Worm (Caenorhabditis elegans) whole organism, early embryonic: ENCODE results near the gene W03A5.1.

ENCODE experiments used
- B0310.2 ChIP-seq: sonication (generic microtip); optimal IDR thresholded peaks from 2 replicates; lab custom pipeline; 2016; ENCODE audit warnings: mild to moderate bottlenecking, missing genetic modification characterization, missing compliant biosample characterization
- F13C5.2 ChIP-seq: sonication (generic microtip); optimal IDR thresholded peaks from 2 replicates; lab custom pipeline; 2017; ENCODE audit warnings: mild to moderate bottlenecking, missing genetic modification characterization, inconsistent platforms, missing compliant biosample characterization
- aly-1 ChIP-seq: sonication (generic microtip); optimal IDR thresholded peaks from 2 replicates; lab custom pipeline; 2016; ENCODE audit warnings: missing genetic modification characterization, missing compliant biosample characterization
- ama-1 ChIP-seq: fragments of 150-350 bp; optimal IDR thresholded peaks from 2 replicates; lab custom pipeline; 2014
- ceh-13 ChIP-seq: fragments of 200-800 bp; sonication (Bioruptor generic); optimal IDR thresholded peaks from 2 replicates; lab custom pipeline; 2018; ENCODE audit warnings: mild to moderate bottlenecking, missing genetic modification characterization, missing compliant biosample characterization
- ceh-36 ChIP-seq: sonication (generic microtip); optimal IDR thresholded peaks from 2 replicates; lab custom pipeline; 2016; ENCODE audit warnings: missing genetic modification characterization, inconsistent platforms, missing compliant biosample characterization
- ets-7 ChIP-seq: sonication (generic microtip); optimal IDR thresholded peaks from 2 replicates; lab custom pipeline; 2016; ENCODE audit warnings: missing genotype, missing genetic modification characterization, missing compliant biosample characterization
- flt-1 ChIP-seq: fragments of 200-800 bp; sonication (Bioruptor generic); IDR thresholded peaks from 2 replicates; pipeline ENCODE4 v1.3.6; 2022; ENCODE audit warnings: missing genetic modification characterization, missing compliant biosample characterization
- hmbx-1 ChIP-seq: sonication (generic microtip); optimal IDR thresholded peaks from 2 replicates; lab custom pipeline; 2016; ENCODE audit warnings: mild to moderate bottlenecking, missing genetic modification characterization, missing compliant biosample characterization
- hmg-4 ChIP-seq: fragments of 200-800 bp; sonication (Bioruptor generic); optimal IDR thresholded peaks from 2 replicates; lab custom pipeline; 2018; ENCODE audit warnings: mild to moderate bottlenecking, missing genetic modification characterization, missing compliant biosample characterization
- hnd-1 ChIP-seq: sonication (generic microtip); optimal IDR thresholded peaks from 2 replicates; lab custom pipeline; 2016; ENCODE audit warnings: missing genetic modification characterization, missing compliant biosample characterization
- pes-1 ChIP-seq: fragments of 200-800 bp; sonication (Bioruptor generic); IDR thresholded peaks from 2 replicates; pipeline ENCODE4 v1.3.6; 2022; ENCODE audit warnings: missing genetic modification reagents, missing genetic modification characterization, missing compliant biosample characterization
- scrt-1 ChIP-seq: fragments of 200-800 bp; sonication (Bioruptor generic); IDR thresholded peaks from 2 replicates; pipeline ENCODE4 v1.3.6; 2022; ENCODE audit warnings: missing genetic modification characterization, missing compliant biosample characterization
- sea-1 ChIP-seq: fragments of 200-800 bp; sonication (Bioruptor generic); conservative IDR thresholded peaks from 2 replicates; pipeline ENCODE4 v1.3.6; 2022; ENCODE audit warnings: missing genetic modification characterization, missing compliant biosample characterization
- tbx-11 ChIP-seq: fragments of 200-800 bp; sonication (Bioruptor generic); IDR thresholded peaks from 2 replicates; pipeline ENCODE4 v1.3.6; 2022; ENCODE audit warnings: missing genetic modification characterization, missing compliant biosample characterization
- tbx-37 ChIP-seq: fragments of 200-800 bp; sonication (Bioruptor generic); conservative IDR thresholded peaks from 2 replicates; pipeline ENCODE4 v1.3.6; 2022; ENCODE audit warnings: missing genetic modification reagents, missing genetic modification characterization, missing compliant biosample characterization
- tra-4 ChIP-seq: sonication (generic microtip); optimal IDR thresholded peaks from 2 replicates; lab custom pipeline; 2017; ENCODE audit warnings: missing genetic modification characterization, missing compliant biosample characterization

W03A5.1 gene

DNA sequence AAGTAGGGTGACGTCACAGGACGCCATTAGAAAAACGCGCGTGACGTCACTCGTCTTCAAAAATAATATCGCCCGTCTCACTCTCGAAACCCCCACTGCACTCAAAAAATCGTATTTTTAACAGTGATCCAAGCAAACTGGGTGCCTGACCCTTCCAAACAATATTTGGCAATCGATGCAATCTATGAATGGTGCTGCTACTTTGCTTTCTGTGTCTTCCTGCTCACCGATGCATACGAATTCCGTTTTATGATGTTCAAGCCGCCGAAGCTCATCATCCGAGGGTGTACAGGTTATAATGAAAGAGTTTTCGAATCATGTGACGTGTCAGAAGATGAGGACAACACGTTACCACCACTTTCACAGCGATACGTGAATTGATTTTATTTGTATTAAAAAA, at the start of gene W03A5.1:
Gene W03A5.1, plus strand, starts transcription at position 301 of the 400 bp plus-strand sequence.
- no peak for TF ChIP-seq tbx-37 (GFP tag; lab: Robert Waterston, UW)
- TF ChIP-seq hmg-4 (GFP tag; lab: Kevin White, UChicago), result no peak
- no peak for TF ChIP-seq ama-1 (lab: Kevin White, UChicago)

DNA sequence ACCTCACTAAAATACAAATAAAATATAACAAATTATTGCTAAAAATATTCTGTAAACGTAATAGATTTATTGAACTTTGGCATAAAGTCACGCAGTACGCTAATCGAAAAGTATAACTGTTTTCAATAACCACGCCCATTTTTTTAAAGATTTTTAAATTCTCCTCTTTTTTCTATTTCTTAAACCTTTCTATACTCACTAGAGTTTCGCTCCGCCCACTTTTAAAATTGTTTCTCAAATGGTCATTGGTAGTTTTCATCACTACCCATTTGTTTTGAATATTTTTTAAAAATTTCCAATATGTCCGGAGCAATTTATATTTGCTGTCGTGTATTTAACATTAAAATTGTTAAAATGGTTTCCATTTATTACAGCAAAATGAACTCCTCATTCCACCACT, 45.8 kb upstream of the W03A5.1 start, which contains the start of gene Y32H12A.1:
Gene Y32H12A.1, plus strand, starts transcription at position 301 of the 400 bp plus-strand sequence.
- no peak for TF ChIP-seq flt-1 (GFP tag; lab: Robert Waterston, UW)
- TF ChIP-seq tbx-11, result no peak
- TF ChIP-seq ceh-36 (tag; lab: Kevin White, UChicago), result no peak
- TF ChIP-seq B0310.2 (tag; lab: Kevin White, UChicago), result no peak
- TF ChIP-seq scrt-1 (GFP tag; lab: Robert Waterston, UW), result no peak
- no peak for TF ChIP-seq sea-1 (GFP tag; lab: Robert Waterston, UW)
- no peak for TF ChIP-seq ets-7 (tag; lab: Kevin White, UChicago)
- no peak for TF ChIP-seq tra-4 (tag; lab: Kevin White, UChicago)
- TF ChIP-seq ceh-13 (GFP tag; lab: Kevin White, UChicago), result no peak
- no peak for TF ChIP-seq hmg-4 (GFP tag; lab: Kevin White, UChicago)
- no peak for TF ChIP-seq F13C5.2 (tag; lab: Kevin White, UChicago)
- no peak for TF ChIP-seq aly-1 (tag; lab: Kevin White, UChicago)

DNA sequence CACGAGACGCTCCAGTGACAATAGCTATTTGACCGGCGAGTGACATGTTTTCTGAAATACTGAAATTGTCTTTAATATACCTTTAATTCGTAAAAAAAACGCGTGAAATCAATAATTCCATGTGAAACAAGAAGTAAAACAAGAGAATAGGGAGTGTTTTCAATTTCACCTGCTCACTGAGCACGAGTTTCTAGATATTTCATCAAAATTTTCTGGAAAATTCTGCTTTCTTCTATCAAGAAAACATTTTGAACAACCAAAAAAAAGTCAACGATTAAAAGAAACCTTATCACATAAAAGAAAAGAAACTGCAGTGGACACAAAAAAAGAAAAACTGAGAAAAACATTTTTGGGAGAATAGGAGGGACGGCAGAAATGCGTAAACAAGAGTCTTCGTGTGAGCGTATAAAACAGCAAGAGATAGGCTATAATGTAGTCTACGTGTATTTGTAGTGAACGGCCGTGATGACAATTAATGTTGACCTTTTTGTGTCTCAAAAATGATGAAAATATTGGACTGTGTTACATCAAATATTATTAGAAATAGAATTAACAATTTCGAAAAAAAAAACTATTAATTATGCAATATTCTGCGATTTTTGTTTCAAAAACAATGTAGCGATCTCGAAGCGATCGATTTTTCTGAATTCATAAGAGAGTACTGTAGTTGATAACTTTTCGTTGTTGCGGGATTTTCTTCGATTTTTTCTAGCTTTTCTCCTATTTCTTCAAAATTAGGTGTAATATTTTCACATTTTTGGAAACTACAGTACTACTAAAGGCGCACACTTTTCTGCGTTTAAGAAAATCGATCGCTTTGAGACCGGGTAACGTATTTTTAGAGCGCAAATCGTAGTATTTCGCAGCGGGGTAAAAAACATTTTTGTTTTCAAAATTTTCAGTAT, 39.4 kb upstream of the W03A5.1 start, which contains the start of gene dhs-9:
Gene dhs-9, minus strand, starts transcription at position 51 of the 905 bp plus-strand sequence.
- TF ChIP-seq tbx-37 (GFP tag; lab: Robert Waterston, UW) (no peak), ets-7 (tag; lab: Kevin White, UChicago) (no peak), sea-1 (GFP tag; lab: Robert Waterston, UW) (no peak), tra-4 (tag; lab: Kevin White, UChicago) (no peak)

DNA sequence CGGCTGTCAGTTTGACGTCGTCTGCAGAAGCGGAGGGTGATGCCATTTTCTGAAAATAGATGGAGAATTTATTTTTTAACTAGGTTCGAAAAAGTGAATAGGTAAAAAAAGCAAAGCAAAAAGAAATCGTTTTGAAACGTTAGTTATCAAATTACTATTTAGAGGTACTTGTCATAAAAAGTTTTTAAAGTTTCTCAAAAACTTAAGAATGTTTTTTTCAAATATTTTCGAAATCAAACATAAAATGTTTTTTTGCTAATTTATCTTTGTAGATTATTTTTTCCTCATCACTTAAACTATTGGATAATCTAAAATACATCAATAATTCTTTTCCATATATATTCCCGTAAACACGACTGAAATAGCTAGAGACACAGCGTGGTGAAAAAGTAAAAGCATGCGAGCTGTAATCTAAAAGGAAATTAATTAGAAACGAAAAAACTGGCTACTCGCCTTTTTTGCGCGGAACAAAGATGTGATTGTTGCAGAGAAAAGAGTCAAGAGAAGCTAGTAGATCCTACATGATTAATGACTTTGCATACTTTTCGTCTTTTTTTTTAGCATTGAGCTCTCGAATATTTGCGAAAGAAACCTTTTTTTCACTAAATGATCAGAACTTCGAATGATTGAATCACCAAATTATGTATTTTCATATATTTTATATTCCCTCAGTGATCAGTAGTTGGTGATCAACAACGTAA, 36.3 kb upstream of the W03A5.1 start, which contains the start of gene szy-2:
Gene szy-2, minus strand, starts transcription at position 51 of the 701 bp plus-strand sequence.
- TF ChIP-seq sea-1 (GFP tag; lab: Robert Waterston, UW) (no peak), tbx-37 (GFP tag; lab: Robert Waterston, UW) (no peak), tbx-11 (no peak), ets-7 (tag; lab: Kevin White, UChicago) (no peak), hmbx-1 (tag; lab: Kevin White, UChicago) (no peak), tra-4 (tag; lab: Kevin White, UChicago) (no peak), ceh-13 (GFP tag; lab: Kevin White, UChicago) (no peak), F13C5.2 (tag; lab: Kevin White, UChicago) (no peak), hnd-1 (tag; lab: Kevin White, UChicago) (no peak), B0310.2 (tag; lab: Kevin White, UChicago) (no peak), flt-1 (GFP tag; lab: Robert Waterston, UW) (no peak), ceh-36 (tag; lab: Kevin White, UChicago) (no peak), hmg-4 (GFP tag; lab: Kevin White, UChicago) (no peak), scrt-1 (GFP tag; lab: Robert Waterston, UW) (no peak), pes-1 (GFP tag; lab: Robert Waterston, UW) (no peak), aly-1 (tag; lab: Kevin White, UChicago) (no peak), ama-1 (lab: Kevin White, UChicago) (no peak)

DNA sequence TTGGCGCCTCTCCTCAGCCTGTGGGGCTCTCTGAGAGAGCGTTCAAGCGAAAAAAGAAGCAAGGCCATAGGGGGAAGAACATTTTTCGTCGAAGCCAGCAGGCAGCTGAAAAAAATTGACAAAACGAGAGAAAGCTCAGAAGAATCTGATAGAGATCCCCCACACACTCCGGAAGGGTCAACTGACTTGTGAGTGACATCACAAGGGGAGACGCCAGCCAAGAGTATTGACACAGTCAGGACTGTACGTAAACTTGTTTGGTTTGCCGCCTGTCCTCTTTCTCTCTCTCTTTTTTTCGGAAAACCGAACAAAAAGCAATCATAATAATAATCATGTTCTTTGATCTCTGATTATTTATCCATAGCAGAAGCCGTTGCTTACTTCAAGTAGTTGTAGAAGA, 34.8 kb upstream of the W03A5.1 start:
- TF ChIP-seq hmg-4 (GFP tag; lab: Kevin White, UChicago) (peak; percentile 14), ama-1 (lab: Kevin White, UChicago) (no peak)

DNA sequence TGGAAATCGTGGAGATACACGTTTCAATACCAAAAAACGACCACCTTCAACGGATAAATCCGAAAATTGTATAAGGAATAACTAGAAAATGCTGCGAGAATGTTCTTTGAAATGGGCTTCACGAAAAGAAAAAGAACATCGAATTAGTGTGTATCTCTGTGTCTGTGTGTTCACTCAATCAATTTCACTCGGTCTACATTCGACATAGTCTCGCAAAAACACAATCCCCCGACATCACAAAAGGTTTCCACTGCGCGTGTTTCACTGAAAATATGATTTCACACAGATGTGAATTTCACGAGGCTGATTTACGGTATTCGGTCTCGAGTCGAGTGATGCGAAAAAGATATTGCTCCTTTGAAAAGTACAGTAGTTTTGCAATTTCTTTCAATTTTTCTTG, 34.0 kb upstream of the W03A5.1 start:
- TF ChIP-seq hmg-4 (GFP tag; lab: Kevin White, UChicago) (no peak), scrt-1 (GFP tag; lab: Robert Waterston, UW) (no peak), aly-1 (tag; lab: Kevin White, UChicago) (no peak), pes-1 (GFP tag; lab: Robert Waterston, UW) (no peak), ceh-36 (tag; lab: Kevin White, UChicago) (no peak), flt-1 (GFP tag; lab: Robert Waterston, UW) (no peak), hmbx-1 (tag; lab: Kevin White, UChicago) (no peak)

DNA sequence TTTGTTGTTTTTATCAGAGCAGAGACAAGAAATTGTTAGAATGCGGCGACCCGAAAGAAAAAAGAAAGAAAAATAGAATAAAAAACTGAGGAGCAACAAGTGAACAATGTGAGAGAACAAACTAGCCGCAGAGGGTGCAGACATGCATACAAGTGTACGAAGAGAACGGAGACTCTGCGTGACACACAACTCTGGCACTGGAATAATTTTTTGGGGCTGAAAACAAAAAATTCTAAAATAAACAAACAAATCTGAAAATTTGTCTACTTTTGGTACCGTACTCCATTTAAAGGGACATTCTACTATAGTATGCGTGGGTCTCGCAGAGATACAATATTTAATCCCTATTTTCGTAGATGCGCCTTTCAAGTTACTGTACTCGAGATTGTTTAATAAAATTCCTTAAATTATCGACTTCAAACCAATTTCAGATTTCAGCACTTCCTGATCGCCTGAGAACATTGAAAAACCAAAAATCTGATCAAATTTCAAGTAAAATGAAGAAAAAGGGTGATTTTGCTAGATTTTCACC, 32.6 kb upstream of the W03A5.1 start:
- TF ChIP-seq ama-1 (lab: Kevin White, UChicago), result no peak
- no peak for TF ChIP-seq hmbx-1 (tag; lab: Kevin White, UChicago)
- TF ChIP-seq B0310.2 (tag; lab: Kevin White, UChicago), result no peak
- TF ChIP-seq hnd-1 (tag; lab: Kevin White, UChicago), result no peak
- TF ChIP-seq sea-1 (GFP tag; lab: Robert Waterston, UW), result no peak
- no peak for TF ChIP-seq ets-7 (tag; lab: Kevin White, UChicago)
- TF ChIP-seq pes-1 (GFP tag; lab: Robert Waterston, UW), result no peak
- TF ChIP-seq F13C5.2 (tag; lab: Kevin White, UChicago), result no peak
- TF ChIP-seq hmg-4 (GFP tag; lab: Kevin White, UChicago), result no peak
- TF ChIP-seq ceh-36 (tag; lab: Kevin White, UChicago), result no peak
- TF ChIP-seq tbx-11, result no peak
- no peak for TF ChIP-seq ceh-13 (GFP tag; lab: Kevin White, UChicago)
- no peak for TF ChIP-seq aly-1 (tag; lab: Kevin White, UChicago)
- TF ChIP-seq scrt-1 (GFP tag; lab: Robert Waterston, UW), result no peak
- no peak for TF ChIP-seq flt-1 (GFP tag; lab: Robert Waterston, UW)
- no peak for TF ChIP-seq tra-4 (tag; lab: Kevin White, UChicago)
